Worm (Caenorhabditis elegans) whole organism, mixed stage, embryonic: Measurements from ENCODE around the gene T05C12.1.

Experiments
- lin-13 ChIP-seq: fragments of 150-350 bp; optimal IDR thresholded peaks from 2 replicates; lab custom pipeline; 2014; ENCODE audit warnings: missing biosample characterization, missing genetic modification characterization
- lsy-2 ChIP-seq: fragments of 150-350 bp; optimal IDR thresholded peaks from 2 replicates; lab custom pipeline; 2014; ENCODE audit warnings: missing biosample characterization, missing genetic modification characterization
- nhr-12 ChIP-seq: fragments of 150-350 bp; optimal IDR thresholded peaks from 2 replicates; lab custom pipeline; 2014; ENCODE audit warnings: missing biosample characterization, missing genetic modification characterization

DNA sequence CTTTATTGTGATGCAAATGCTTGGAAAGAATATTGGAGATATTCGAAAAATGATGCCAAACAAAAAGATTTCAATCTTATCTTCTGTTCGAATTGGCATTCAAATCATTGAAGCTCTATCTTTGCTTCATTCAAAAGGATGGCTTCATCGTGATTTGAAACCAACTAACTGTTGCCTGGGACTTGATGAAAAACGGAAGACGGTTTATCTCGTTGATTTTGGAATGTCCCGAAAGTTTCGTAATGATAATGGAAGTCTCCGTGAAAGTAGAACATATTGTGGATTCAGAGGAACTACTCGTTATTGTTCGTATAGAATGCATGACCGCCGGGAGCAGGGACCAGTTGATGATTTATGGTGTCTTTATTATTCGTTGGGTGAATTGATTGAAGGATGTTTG is 668 bp downstream of the T05C12.1 start:
- TF ChIP-seq lsy-2 (tag; lab: Kevin White, UChicago) (no peak), lin-13 (no peak), nhr-12 (no peak)
